Worm (Caenorhabditis elegans) whole organism, L4 larva: ENCODE measurements around the gene nlp-31.

Experiments
- arid-1 ChIP-seq: fragments of 200-800 bp; sonication (Bioruptor generic); conservative IDR thresholded peaks from 2 replicates; pipeline ENCODE4 v1.3.6; 2022; ENCODE audit warnings: missing genetic modification reagents, missing genetic modification characterization, missing compliant biosample characterization
- nhr-76 ChIP-seq: fragments of 150-350 bp; optimal IDR thresholded peaks from 2 replicates; lab custom pipeline; 2014; ENCODE audit warnings: missing biosample characterization, missing genetic modification characterization
- skn-1 ChIP-seq: fragments of 150-350 bp; optimal IDR thresholded peaks from 2 replicates; lab custom pipeline; 2014; ENCODE audit warnings: missing biosample characterization, missing genetic modification characterization

- TF ChIP-seq skn-1 (tag; lab: Kevin White, UChicago) (no peak), arid-1 (GFP tag; lab: Robert Waterston, UW) (no peak), nhr-76 (tag; lab: Kevin White, UChicago) (no peak)
These were observed 7.0 kb upstream of the nlp-31 start, which contains the start of gene cyp-34A10 for ce11 chrV:3972846-3973245.
